Fruit fly (Drosophila melanogaster) whole organism, embryonic: ENCODE data around the gene Gr98c.

Experiments used
- C15 ChIP-seq: fragments of 200-800 bp; sonication (Bioruptor generic); IDR thresholded peaks from 3 replicates; pipeline ENCODE4 v1.3.6; 2022; ENCODE audit warnings: missing biosample characterization, missing genetic modification characterization
- CG15073 ChIP-seq: fragments of 200-800 bp; sonication (Bioruptor generic); optimal IDR thresholded peaks from 2 replicates; lab custom pipeline; 2016; ENCODE audit warnings: missing biosample characterization, missing genetic modification characterization
- CG4424 ChIP-seq: fragments of 200-800 bp; sonication (Bioruptor generic); optimal IDR thresholded peaks from 3 replicates; lab custom pipeline; 2016; ENCODE audit warnings: missing biosample characterization, missing genetic modification characterization
- aop ChIP-seq: fragments of 200-800 bp; sonication (Bioruptor generic); IDR thresholded peaks from 2 replicates; pipeline ENCODE4 v1.3.6; 2022; ENCODE audit warnings: missing biosample characterization, missing genetic modification characterization
- ase ChIP-seq: fragments of 200-800 bp; sonication (Bioruptor generic); IDR thresholded peaks from 3 replicates; pipeline ENCODE4 v1.3.6; 2022; ENCODE audit warnings: missing biosample characterization, missing genetic modification characterization
- bowl ChIP-seq: fragments of 200-800 bp; sonication (Bioruptor generic); IDR thresholded peaks from 2 replicates; pipeline ENCODE4 v1.3.6; 2022; ENCODE audit warnings: missing biosample characterization, missing genetic modification characterization
- fu2 ChIP-seq: fragments of 200-800 bp; sonication (Bioruptor generic); optimal IDR thresholded peaks from 2 replicates; lab custom pipeline; 2016; ENCODE audit warnings: missing biosample characterization, missing genetic modification characterization
- p53 ChIP-seq: fragments of 200-800 bp; sonication (Bioruptor generic); optimal IDR thresholded peaks from 2 replicates; lab custom pipeline; 2016; ENCODE audit warnings: missing biosample characterization, missing genetic modification characterization
- seq ChIP-seq: fragments of 200-800 bp; sonication (Bioruptor generic); IDR thresholded peaks from 2 replicates; pipeline ENCODE4 v1.3.6; 2022; ENCODE audit warnings: missing biosample characterization, missing genetic modification characterization
- usp ChIP-seq: fragments of >200 bp; optimal IDR thresholded peaks from 2 replicates; lab custom pipeline; 2017; ENCODE audit warnings: missing biosample characterization, missing genetic modification characterization

DNA sequence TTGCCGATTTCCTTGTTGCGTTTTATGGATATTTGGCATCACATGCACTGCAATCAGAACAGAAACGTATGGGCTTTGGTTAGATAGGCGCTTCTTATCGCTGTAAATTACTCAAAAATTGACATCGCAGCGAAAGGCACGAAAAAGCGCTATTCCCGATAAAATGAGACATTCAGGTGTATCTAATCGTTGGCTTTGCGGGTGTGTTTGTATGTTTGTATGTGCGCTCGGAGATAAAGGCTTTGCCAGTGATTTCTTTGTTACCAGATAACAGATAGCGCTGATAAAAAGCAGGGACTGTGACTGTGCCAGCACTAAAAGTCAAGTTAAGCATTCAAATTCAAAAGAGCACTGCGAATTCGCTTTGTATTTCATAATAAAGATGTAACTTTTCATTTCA lies 24.3 kb downstream of the Gr98c start:
- TF ChIP-seq aop (no peak), p53 (no peak), C15 (GFP tag; lab: Robert Waterston, UW) (no peak), ase (GFP tag; lab: Robert Waterston, UW) (no peak), bowl (GFP tag; lab: Robert Waterston, UW) (no peak), seq (GFP tag; lab: Robert Waterston, UW) (no peak), CG4424 (GFP tag; lab: Kevin White, UChicago) (no peak), fu2 (GFP tag; lab: Kevin White, UChicago) (no peak), CG15073 (no peak), usp (GFP tag; lab: Kevin White, UChicago) (no peak)
